Fruit fly (Drosophila melanogaster) whole organism, pupa: ENCODE measurements around the gene sog.

Experiments
- CG12605 ChIP-seq: fragments of 200-800 bp; sonication (Bioruptor generic); IDR thresholded peaks from 2 replicates; pipeline ENCODE4 v1.3.6; 2022; ENCODE audit warnings: missing biosample characterization, missing genetic modification characterization
- CG8301 ChIP-seq: fragments of 200-800 bp; sonication (Bioruptor generic); optimal IDR thresholded peaks from 2 replicates; lab custom pipeline; 2018; ENCODE audit warnings: missing biosample characterization, mild to moderate bottlenecking, missing genetic modification characterization
- D1 ChIP-seq: fragments of 200-800 bp; sonication (Bioruptor generic); optimal IDR thresholded peaks from 2 replicates; lab custom pipeline; 2018; ENCODE audit warnings: missing biosample characterization, mild to moderate bottlenecking, missing genetic modification characterization, moderate library complexity

DNA sequence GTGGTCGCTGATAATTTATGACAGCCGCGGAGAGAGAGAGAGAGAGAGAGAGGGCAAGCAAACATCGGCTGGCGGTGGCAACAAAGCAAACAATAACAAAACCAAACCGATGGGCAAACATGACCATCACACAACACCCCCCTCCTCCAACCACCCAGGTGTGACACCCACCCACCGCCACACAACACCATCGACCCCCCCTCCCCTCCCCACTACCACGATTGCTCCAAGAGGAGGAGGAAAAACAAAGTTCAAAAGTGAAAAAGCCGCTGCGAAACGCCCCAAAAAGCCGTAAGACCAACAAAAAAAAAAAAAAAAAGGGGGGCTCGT, 13.6 kb downstream of the sog start:
- TF ChIP-seq CG8301 (tag; lab: Kevin White, UChicago) (no peak), CG12605 (no peak), D1 (no peak)
